Worm (Caenorhabditis elegans): ENCODE data around the gene sars-2.

Gene sars-2

ce11 chrIV:4400350-4401326 is 43.2 kb downstream of the sars-2 start, which contains the start of gene Y24D9A.6 (continued):
- TF ChIP-seq F23B12.7 (tag; optimal IDR thresholded peaks at IDR 0.05; ENCODE audit: insufficient read depth) = no peak
- TF ChIP-seq pha-4 (tag; optimal IDR thresholded peaks at IDR 0.05) = no peak
- no peak for TF ChIP-seq mxl-1 (tag; optimal IDR thresholded peaks at IDR 0.05)
- TF ChIP-seq dpff-1 (tag; optimal IDR thresholded peaks at IDR 0.05) = no peak
- peak; percentile 45; the same call in 1 of the 2 replicates for TF ChIP-seq B0336.3 (GFP tag; IDR thresholded peaks at IDR 0.05)
- no peak for TF ChIP-seq F22D6.2 (tag; optimal IDR thresholded peaks at IDR 0.05)
- no peak for TF ChIP-seq mes-4 (tag; optimal IDR thresholded peaks at IDR 0.05)
- TF ChIP-seq madf-6 (GFP tag; IDR thresholded peaks at IDR 0.05) = peak; percentile 19; the same call in 1 of the 2 replicates
- TF ChIP-seq ceh-27 (GFP tag; optimal IDR thresholded peaks at IDR 0.05) = peak; percentile 68
- TF ChIP-seq Y95B8A.8 (GFP tag; IDR thresholded peaks at IDR 0.05) = no peak
- TF ChIP-seq sptf-2 (GFP tag; optimal IDR thresholded peaks at IDR 0.05) = no peak
- no peak for TF ChIP-seq rec-8 (tag; optimal IDR thresholded peaks at IDR 0.05)
- TF ChIP-seq chd-7 (tag; optimal IDR thresholded peaks at IDR 0.05) = peak; percentile 60
- TF ChIP-seq K12H6.12 (tag; optimal IDR thresholded peaks at IDR 0.05) = no peak
- no peak for TF ChIP-seq bed-1 (GFP tag; IDR thresholded peaks at IDR 0.05)
- TF ChIP-seq efl-1 (GFP tag; optimal IDR thresholded peaks at IDR 0.05) = no peak
- peak; percentile 1 for TF ChIP-seq nhr-80 (tag; optimal IDR thresholded peaks at IDR 0.05)
- TF ChIP-seq ztf-3 (GFP tag; optimal IDR thresholded peaks at IDR 0.05) = no peak
- no peak for TF ChIP-seq snpc-4 (GFP tag; optimal IDR thresholded peaks at IDR 0.05)
- no peak for TF ChIP-seq snpc-4 (tag; optimal IDR thresholded peaks at IDR 0.05)
- TF ChIP-seq C06A6.2 (GFP tag; conservative IDR thresholded peaks at IDR 0.05) = peak; percentile 73
- no peak for TF ChIP-seq bed-2 (GFP tag; IDR thresholded peaks at IDR 0.05)
- peak; percentile 58 for TF ChIP-seq zfh-2 (GFP tag; conservative IDR thresholded peaks at IDR 0.05)
- TF ChIP-seq hlh-26 (GFP tag; conservative IDR thresholded peaks at IDR 0.05) = no peak
- TF ChIP-seq ceh-58 (GFP tag; IDR thresholded peaks at IDR 0.05) = no peak
- TF ChIP-seq ceh-100 (GFP tag; IDR thresholded peaks at IDR 0.05) = no peak
- TF ChIP-seq B0261.1 (tag; optimal IDR thresholded peaks at IDR 0.05) = no peak

ce11 chrIV:4402413-4402812 is 45.0 kb downstream of the sars-2 start:
- TF ChIP-seq mes-4 (tag; optimal IDR thresholded peaks at IDR 0.05) (no peak), efl-1 (GFP tag; optimal IDR thresholded peaks at IDR 0.05) (no peak), madf-3 (GFP tag; IDR thresholded peaks at IDR 0.05) (no peak), aptf-3 (GFP tag; IDR thresholded peaks at IDR 0.05) (no peak), tbp1 (GFP tag; optimal IDR thresholded peaks at IDR 0.05) (no peak), attf-3 (GFP tag; conservative IDR thresholded peaks at IDR 0.05) (no peak), ceh-100 (GFP tag; IDR thresholded peaks at IDR 0.05) (no peak), nfyb-1 (GFP tag; IDR thresholded peaks at IDR 0.05) (no peak), tbx-9 (tag; optimal IDR thresholded peaks at IDR 0.05; ENCODE audit: borderline replicate concordance) (no peak), akir-1 (GFP tag; optimal IDR thresholded peaks at IDR 0.05) (no peak), D2030.7 (GFP tag; IDR thresholded peaks at IDR 0.05) (no peak), lin-40 (tag; optimal IDR thresholded peaks at IDR 0.05) (peak; percentile 21), ztf-26 (tag; optimal IDR thresholded peaks at IDR 0.05) (peak; percentile 17), let-526 (GFP tag; IDR thresholded peaks at IDR 0.05) (no peak), madf-10 (tag; optimal IDR thresholded peaks at IDR 0.05) (no peak), somi-1 (GFP tag; optimal IDR thresholded peaks at IDR 0.05) (peak; percentile 1), nhr-120 (GFP tag; IDR thresholded peaks at IDR 0.05) (no peak), F37B4.10 (GFP tag; IDR thresholded peaks at IDR 0.05) (no peak)

Data from whole organism, young adult.